Fruit fly (Drosophila melanogaster) whole organism, wandering third instar larva: ENCODE measurements around the gene CtBP.

Source experiments
- CG32264 ChIP-seq: fragments of 200-800 bp; sonication (Bioruptor generic); optimal IDR thresholded peaks from 2 replicates; lab custom pipeline; 2016; ENCODE audit warnings: missing biosample characterization, missing genetic modification characterization
- CrebA ChIP-seq: fragments of 200-800 bp; sonication (Bioruptor generic); optimal IDR thresholded peaks from 2 replicates; lab custom pipeline; 2016; ENCODE audit warnings: missing biosample characterization, mild to moderate bottlenecking, missing genetic modification characterization, borderline replicate concordance
- GATAd ChIP-seq: sonication (Bioruptor generic); optimal IDR thresholded peaks from 2 replicates; lab custom pipeline; 2016; ENCODE audit warnings: missing biosample characterization, missing genetic modification characterization
- Hnf4 ChIP-seq: fragments of 200-800 bp; sonication (Bioruptor generic); optimal IDR thresholded peaks from 2 replicates; lab custom pipeline; 2016; ENCODE audit warnings: missing biosample characterization, mild to moderate bottlenecking, missing genetic modification characterization
- h ChIP-seq: fragments of 200-800 bp; sonication (Bioruptor generic); optimal IDR thresholded peaks from 3 replicates; lab custom pipeline; 2016; ENCODE audit warnings: missing biosample characterization, mild to moderate bottlenecking, missing genetic modification characterization
- psq ChIP-seq: fragments of 200-800 bp; sonication (Bioruptor generic); optimal IDR thresholded peaks from 3 replicates; lab custom pipeline; 2017; ENCODE audit warnings: missing biosample characterization, mild to moderate bottlenecking, missing genetic modification characterization, moderate library complexity
- tai ChIP-seq: sonication (Bioruptor generic); optimal IDR thresholded peaks from 2 replicates; lab custom pipeline; 2016; ENCODE audit warnings: missing biosample characterization, missing genetic modification characterization
- woc ChIP-seq: sonication (Bioruptor generic); optimal IDR thresholded peaks from 2 replicates; lab custom pipeline; 2016; ENCODE audit warnings: missing biosample characterization, mild to moderate bottlenecking, missing genetic modification characterization

- TF ChIP-seq CG32264 (GFP tag; lab: Kevin White, UChicago) (no peak), CrebA (GFP tag; lab: Kevin White, UChicago) (no peak), h (GFP tag; lab: Kevin White, UChicago) (no peak), psq (no peak), GATAd (GFP tag; lab: Kevin White, UChicago) (no peak), tai (GFP tag; lab: Kevin White, UChicago) (no peak), Hnf4 (no peak), woc (GFP tag; lab: Kevin White, UChicago) (no peak)
Measured at dm6 chr3R:12982982-12983633, 28.3 kb upstream of the CtBP start.
